Worm (Caenorhabditis elegans): ENCODE results near the gene K10D2.5.
A peak's percentile ranks its signal among the peaks of the same experiment; 100 is the strongest.

Gene K10D2.5

ce11 chrIII:5136033-5136597, 36.4 kb upstream of the K10D2.5 start, which contains the start of gene tbx-2:
TSS of gene tbx-2 (minus strand) at chrIII:5136296.
- TF ChIP-seq ztf-11 (tag; optimal IDR thresholded peaks at IDR 0.05), result no peak
- peak in 1 of 2 experiments; percentile 46 for TF ChIP-seq lsy-2 (tag; optimal IDR thresholded peaks at IDR 0.05)

DNA sequence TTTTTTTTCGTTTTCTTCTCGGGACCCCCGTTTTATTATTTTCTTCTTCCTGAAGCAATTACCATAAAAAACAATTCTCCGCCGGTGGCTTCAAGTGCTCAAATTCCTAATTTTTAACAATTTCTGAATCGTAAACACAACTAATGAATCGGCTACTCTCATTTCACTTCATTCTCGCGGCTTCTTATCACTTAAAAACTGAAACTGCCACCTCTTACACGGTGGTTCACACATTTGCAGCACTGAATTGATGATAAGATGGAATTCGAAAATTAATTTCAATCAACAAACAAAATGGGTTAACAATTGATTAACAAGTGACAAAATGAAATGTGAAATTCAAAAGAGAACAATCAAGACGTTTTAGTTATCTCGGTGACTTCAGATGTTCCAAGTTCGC, 35.4 kb upstream of the K10D2.5 start:
- TF ChIP-seq zag-1 (tag; optimal IDR thresholded peaks at IDR 0.05), result no peak
- no peak for TF ChIP-seq nhr-6 (tag; optimal IDR thresholded peaks at IDR 0.05)
- peak; percentile 58 for TF ChIP-seq fos-1 (tag; optimal IDR thresholded peaks at IDR 0.05)
- TF ChIP-seq unc-39 (tag; optimal IDR thresholded peaks at IDR 0.05), result no peak
- peak; percentile 63 for TF ChIP-seq crh-2 (tag; optimal IDR thresholded peaks at IDR 0.05)
- TF ChIP-seq lin-39 (tag; optimal IDR thresholded peaks at IDR 0.05), result no peak

- TF ChIP-seq nhr-237 (tag; optimal IDR thresholded peaks at IDR 0.05) (no peak), nhr-129 (tag; optimal IDR thresholded peaks at IDR 0.05) (no peak), blmp-1 (tag; optimal IDR thresholded peaks at IDR 0.05; ENCODE audit: insufficient read depth) (no peak), peb-1 (tag; optimal IDR thresholded peaks at IDR 0.05) (no peak), elt-1 (tag; optimal IDR thresholded peaks at IDR 0.05) (no peak), mdl-1 (tag; optimal IDR thresholded peaks at IDR 0.05) (no peak), R02D3.7 (tag; optimal IDR thresholded peaks at IDR 0.05) (no peak), nhr-6 (tag; optimal IDR thresholded peaks at IDR 0.05) (no peak)
These were observed 34.8 kb upstream of the K10D2.5 start for ce11 chrIII:5137685-5138084.

DNA sequence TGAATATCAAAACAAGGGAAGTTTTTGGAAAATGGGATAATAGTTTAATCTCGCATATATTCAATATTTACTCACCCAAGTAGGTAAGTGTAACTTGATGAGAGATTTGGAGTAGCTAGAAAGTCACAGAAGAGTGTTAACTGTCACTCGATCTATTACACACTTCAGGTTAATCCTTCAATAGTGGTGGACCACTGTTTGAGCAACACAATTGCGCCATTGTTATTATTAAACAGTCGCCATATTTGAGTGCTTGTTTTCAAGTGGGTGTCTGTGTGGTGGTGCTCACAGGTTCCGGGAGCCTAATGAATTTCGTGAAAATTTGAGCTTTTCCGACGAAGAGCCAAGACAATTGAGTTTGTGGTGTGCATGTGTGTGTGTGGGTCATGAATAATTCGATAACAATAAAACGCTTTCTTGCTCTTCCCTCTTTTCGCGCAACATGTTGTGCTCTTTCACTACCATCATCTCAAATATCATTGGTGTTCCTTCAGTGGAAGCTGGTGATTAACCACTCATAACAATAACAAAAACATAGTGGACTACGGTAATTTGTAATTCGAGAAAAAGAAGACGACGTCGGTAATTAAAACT, 33.5 kb upstream of the K10D2.5 start:
- no peak for TF ChIP-seq aly-2 (tag; optimal IDR thresholded peaks at IDR 0.05)

ce11 chrIII:5139768-5140167, 32.8 kb upstream of the K10D2.5 start:
- TF ChIP-seq unc-39 (tag; optimal IDR thresholded peaks at IDR 0.05) (no peak), snpc-4 (tag; optimal IDR thresholded peaks at IDR 0.05) (no peak), sma-3 (GFP tag; optimal IDR thresholded peaks at IDR 0.05) (no peak), egl-27 (tag; optimal IDR thresholded peaks at IDR 0.05) (no peak), Y55F3AM.14 (GFP tag; optimal IDR thresholded peaks at IDR 0.05) (no peak), sma-9 (GFP tag; optimal IDR thresholded peaks at IDR 0.05) (no peak), sma-9 (tag; optimal IDR thresholded peaks at IDR 0.05) (no peak), nhr-12 (tag; optimal IDR thresholded peaks at IDR 0.05) (no peak), sem-4 (tag; optimal IDR thresholded peaks at IDR 0.05) (no peak), elt-3 (tag; optimal IDR thresholded peaks at IDR 0.05) (no peak), nhr-11 (tag; optimal IDR thresholded peaks at IDR 0.05) (no peak), alr-1 (tag; optimal IDR thresholded peaks at IDR 0.05) (no peak), ama-1 (optimal IDR thresholded peaks at IDR 0.05) (no peak), blmp-1 (tag; optimal IDR thresholded peaks at IDR 0.05; ENCODE audit: insufficient read depth) (no peak), ztf-4 (tag; optimal IDR thresholded peaks at IDR 0.05) (no peak), fos-1 (tag; optimal IDR thresholded peaks at IDR 0.05) (no peak)

- TF ChIP-seq lsy-2 (tag; optimal IDR thresholded peaks at IDR 0.05) (peak in 1 of 2 experiments; percentile 67), sma-9 (GFP tag; optimal IDR thresholded peaks at IDR 0.05) (peak; percentile 36), sma-9 (tag; optimal IDR thresholded peaks at IDR 0.05) (no peak), nhr-25 (tag; optimal IDR thresholded peaks at IDR 0.05) (no peak), R02D3.7 (tag; optimal IDR thresholded peaks at IDR 0.05) (no peak), nhr-129 (tag; optimal IDR thresholded peaks at IDR 0.05) (no peak), ztf-4 (tag; optimal IDR thresholded peaks at IDR 0.05) (no peak), F13H6.1 (tag; optimal IDR thresholded peaks at IDR 0.05) (peak; percentile 56), C34F6.9 (tag; optimal IDR thresholded peaks at IDR 0.05) (no peak)
These were observed 32.0 kb upstream of the K10D2.5 start for ce11 chrIII:5140559-5140958.
